Fruit fly (Drosophila melanogaster): ENCODE measurements around the gene EMC2B.

Gene EMC2B

dm6 chr3R:16986181-16987074 lies 5.2 kb downstream of the EMC2B start (continued):
- TF ChIP-seq Sox100B (GFP tag; optimal IDR thresholded peaks at IDR 0.05): peak; percentile 43
- peak; percentile 83 for TF ChIP-seq CG17359 (tag; optimal IDR thresholded peaks at IDR 0.05)
- peak; percentile 65 for TF ChIP-seq fd96Cb (tag; optimal IDR thresholded peaks at IDR 0.05)
- TF ChIP-seq CG8944 (GFP tag; optimal IDR thresholded peaks at IDR 0.05): peak; percentile 81
- TF ChIP-seq Hr3 (GFP tag; optimal IDR thresholded peaks at IDR 0.05): peak; percentile 87
- peak; percentile 93 for TF ChIP-seq stc (GFP tag; IDR thresholded peaks at IDR 0.05)
- TF ChIP-seq CG15011 (GFP tag; optimal IDR thresholded peaks at IDR 0.05): peak; percentile 87
- TF ChIP-seq CG15696 (tag; optimal IDR thresholded peaks at IDR 0.05): peak; percentile 43
- TF ChIP-seq pb (GFP tag; optimal IDR thresholded peaks at IDR 0.05): peak; percentile 90
- no peak for TF ChIP-seq Doc3 (GFP tag; IDR thresholded peaks at IDR 0.05; ENCODE audit: partially characterized antibody)
- peak; percentile 92 for TF ChIP-seq H15 (GFP tag; IDR thresholded peaks at IDR 0.05)
- peak; percentile 69 for TF ChIP-seq CG10462 (GFP tag; optimal IDR thresholded peaks at IDR 0.05)
- TF ChIP-seq ranshi (GFP tag; IDR thresholded peaks at IDR 0.05): peak; percentile 93
- peak; percentile 91 for TF ChIP-seq tx (GFP tag; optimal IDR thresholded peaks at IDR 0.05)
- TF ChIP-seq Oaz (GFP tag; IDR thresholded peaks at IDR 0.05): peak; percentile 95
- peak; percentile 80 for TF ChIP-seq CG10321 (GFP tag; IDR thresholded peaks at IDR 0.05)
- TF ChIP-seq kay (GFP tag; optimal IDR thresholded peaks at IDR 0.05): peak; percentile 85
- TF ChIP-seq HmgZ (tag; optimal IDR thresholded peaks at IDR 0.05): peak; percentile 98
- peak; percentile 73 for TF ChIP-seq Vsx1 (GFP tag; optimal IDR thresholded peaks at IDR 0.05)
- TF ChIP-seq ind (GFP tag; optimal IDR thresholded peaks at IDR 0.05): peak; percentile 98
- peak; percentile 87 for TF ChIP-seq scrt (GFP tag; optimal IDR thresholded peaks at IDR 0.05)
- TF ChIP-seq HLH4C (GFP tag; IDR thresholded peaks at IDR 0.05; ENCODE audit: partially characterized antibody): no peak
- TF ChIP-seq tin (GFP tag; optimal IDR thresholded peaks at IDR 0.05): peak; percentile 85
- peak; percentile 12 for TF ChIP-seq CG15073 (GFP tag; optimal IDR thresholded peaks at IDR 0.05)
- TF ChIP-seq CG10366 (GFP tag; IDR thresholded peaks at IDR 0.05): peak; percentile 97
- TF ChIP-seq pho (GFP tag; optimal IDR thresholded peaks at IDR 0.05): peak; percentile 95
- TF ChIP-seq ro (GFP tag; IDR thresholded peaks at IDR 0.05): peak; percentile 84
- no peak for TF ChIP-seq zen2 (GFP tag; IDR thresholded peaks at IDR 0.05; ENCODE audit: partially characterized antibody)
- peak; percentile 96 for TF ChIP-seq Fer1 (GFP tag; optimal IDR thresholded peaks at IDR 0.05)
- peak; percentile 92 for TF ChIP-seq MBD-R2 (GFP tag; IDR thresholded peaks at IDR 0.05)
- TF ChIP-seq CG3065 (GFP tag; optimal IDR thresholded peaks at IDR 0.05): peak; percentile 41
- TF ChIP-seq gcm (GFP tag; optimal IDR thresholded peaks at IDR 0.05): peak; percentile 58
- TF ChIP-seq Chrac-16 (GFP tag; optimal IDR thresholded peaks at IDR 0.05): peak; percentile 93
- TF ChIP-seq grau (tag; optimal IDR thresholded peaks at IDR 0.05): peak; percentile 99
- peak; percentile 43 for TF ChIP-seq sqz (GFP tag; optimal IDR thresholded peaks at IDR 0.05)
- peak; percentile 80 for TF ChIP-seq ATbp (GFP tag; optimal IDR thresholded peaks at IDR 0.05)
- TF ChIP-seq Hr78 (GFP tag; optimal IDR thresholded peaks at IDR 0.05): peak in 1 of 2 experiments; percentile 70
- TF ChIP-seq Sry-β (GFP tag; optimal IDR thresholded peaks at IDR 0.05): no peak
- TF ChIP-seq CG2875 (GFP tag; optimal IDR thresholded peaks at IDR 0.05): peak; percentile 47
- TF ChIP-seq Usf (GFP tag; optimal IDR thresholded peaks at IDR 0.05): peak; percentile 92
- peak; percentile 85 for TF ChIP-seq CG17912 (GFP tag; optimal IDR thresholded peaks at IDR 0.05)
- peak; percentile 85 for TF ChIP-seq da (GFP tag; optimal IDR thresholded peaks at IDR 0.05)
- TF ChIP-seq gcm2 (GFP tag; optimal IDR thresholded peaks at IDR 0.05): peak; percentile 80
- TF ChIP-seq nerfin-1 (tag; optimal IDR thresholded peaks at IDR 0.05): peak; percentile 68
- peak; percentile 90 for TF ChIP-seq dmrt99B (tag; optimal IDR thresholded peaks at IDR 0.05)
- peak; percentile 88 for TF ChIP-seq CG4854 (GFP tag; optimal IDR thresholded peaks at IDR 0.05)
- TF ChIP-seq CG12942 (GFP tag; optimal IDR thresholded peaks at IDR 0.05): peak; percentile 92
- peak; percentile 83 for TF ChIP-seq ssp (GFP tag; IDR thresholded peaks at IDR 0.05)
